Worm (Caenorhabditis elegans) whole organism, mixed stage, embryonic: ENCODE data around the gene lgc-53.

Source experiments
- M03D4.4 ChIP-seq: sonication (generic microtip); optimal IDR thresholded peaks from 2 replicates; lab custom pipeline; 2017; ENCODE audit warnings: mild to moderate bottlenecking, missing genetic modification characterization, missing compliant biosample characterization
- bed-3 ChIP-seq: fragments of 200-800 bp; sonication (Bioruptor generic); optimal IDR thresholded peaks from 3 replicates; lab custom pipeline; 2018; ENCODE audit warnings: mild to moderate bottlenecking, missing genetic modification characterization, moderate library complexity, missing compliant biosample characterization
- blmp-1 ChIP-seq: fragments of 150-350 bp; optimal IDR thresholded peaks from 2 replicates; lab custom pipeline; 2014; ENCODE audit warnings: missing biosample characterization, missing genetic modification characterization
- ceh-39 ChIP-seq: fragments of 150-350 bp; optimal IDR thresholded peaks from 2 replicates; lab custom pipeline; 2014; ENCODE audit warnings: missing biosample characterization, missing genetic modification characterization
- ceh-43 ChIP-seq: fragments of 200-800 bp; sonication (Bioruptor generic); optimal IDR thresholded peaks from 2 replicates; lab custom pipeline; 2018; ENCODE audit warnings: mild to moderate bottlenecking, missing genetic modification characterization, moderate library complexity, missing compliant biosample characterization
- ceh-83 ChIP-seq: fragments of 200-800 bp; sonication (Bioruptor generic); optimal IDR thresholded peaks from 2 replicates; lab custom pipeline; 2018; ENCODE audit warnings: mild to moderate bottlenecking, missing genetic modification characterization, missing compliant biosample characterization
- ces-1 ChIP-seq: fragments of 150-350 bp; optimal IDR thresholded peaks from 2 replicates; lab custom pipeline; 2014; ENCODE audit warnings: missing biosample characterization, missing genetic modification reagents, missing genetic modification characterization
- cnd-1 ChIP-seq: fragments of 200-800 bp; sonication (Bioruptor generic); optimal IDR thresholded peaks from 2 replicates; lab custom pipeline; 2018; ENCODE audit warnings: mild to moderate bottlenecking, missing genetic modification characterization, missing compliant biosample characterization
- drap-1 ChIP-seq: fragments of 200-800 bp; sonication (Bioruptor generic); optimal IDR thresholded peaks from 3 replicates; lab custom pipeline; 2018; ENCODE audit warnings: mild to moderate bottlenecking, missing genetic modification characterization, missing compliant biosample characterization
- elt-3 ChIP-seq: fragments of 150-350 bp; optimal IDR thresholded peaks from 2 replicates; lab custom pipeline; 2014; ENCODE audit warnings: missing biosample characterization, missing genetic modification characterization
- flh-1 ChIP-seq: fragments of 200-800 bp; sonication (Bioruptor generic); optimal IDR thresholded peaks from 2 replicates; lab custom pipeline; 2018; ENCODE audit warnings: mild to moderate bottlenecking, missing genetic modification characterization, moderate library complexity, missing compliant biosample characterization
- ham-2 ChIP-seq: fragments of 200-800 bp; sonication (Bioruptor generic); optimal IDR thresholded peaks from 2 replicates; lab custom pipeline; 2018; ENCODE audit warnings: mild to moderate bottlenecking, missing genetic modification characterization, missing compliant biosample characterization
- hlh-1 ChIP-seq: fragments of 150-350 bp; optimal IDR thresholded peaks from 2 replicates; lab custom pipeline; 2014; ENCODE audit warnings: missing biosample characterization, missing genetic modification reagents, missing genetic modification characterization
- lin-13 ChIP-seq: fragments of 150-350 bp; optimal IDR thresholded peaks from 2 replicates; lab custom pipeline; 2014; ENCODE audit warnings: missing biosample characterization, missing genetic modification characterization
- lsy-2 ChIP-seq: fragments of 150-350 bp; optimal IDR thresholded peaks from 2 replicates; lab custom pipeline; 2014; ENCODE audit warnings: missing biosample characterization, missing genetic modification characterization
- mab-5 ChIP-seq: fragments of 150-350 bp; optimal IDR thresholded peaks from 2 replicates; lab custom pipeline; 2014; ENCODE audit warnings: missing biosample characterization, missing genetic modification characterization
- mep-1 ChIP-seq: fragments of 150-350 bp; optimal IDR thresholded peaks from 2 replicates; lab custom pipeline; 2017; ENCODE audit warnings: missing biosample characterization, missing genetic modification reagents, missing genetic modification characterization, inconsistent platforms
- mls-2 ChIP-seq: sonication (generic microtip); optimal IDR thresholded peaks from 2 replicates; lab custom pipeline; 2016; ENCODE audit warnings: mild to moderate bottlenecking, missing genetic modification characterization, moderate library complexity, missing compliant biosample characterization
- nhr-12 ChIP-seq: fragments of 150-350 bp; optimal IDR thresholded peaks from 2 replicates; lab custom pipeline; 2014; ENCODE audit warnings: missing biosample characterization, missing genetic modification characterization
- nhr-2 ChIP-seq: fragments of 150-350 bp; optimal IDR thresholded peaks from 2 replicates; lab custom pipeline; 2014; ENCODE audit warnings: missing biosample characterization, missing genetic modification characterization
- nhr-237 ChIP-seq: fragments of 150-350 bp; optimal IDR thresholded peaks from 2 replicates; lab custom pipeline; 2014; ENCODE audit warnings: missing biosample characterization, missing genetic modification characterization
- nhr-28 ChIP-seq: fragments of 150-350 bp; optimal IDR thresholded peaks from 2 replicates; lab custom pipeline; 2014; ENCODE audit warnings: missing biosample characterization, missing genetic modification characterization
- nhr-76 ChIP-seq: sonication (generic microtip); optimal IDR thresholded peaks from 2 replicates; lab custom pipeline; 2017; ENCODE audit warnings: missing biosample characterization, missing genetic modification characterization
- pha-4 ChIP-seq: fragments of 150-350 bp; optimal IDR thresholded peaks from 2 replicates; lab custom pipeline; 2018; ENCODE audit warnings: missing biosample characterization, missing genetic modification reagents, missing genetic modification characterization
- sem-2 ChIP-seq: fragments of 200-800 bp; sonication (Bioruptor generic); optimal IDR thresholded peaks from 2 replicates; lab custom pipeline; 2018; ENCODE audit warnings: mild to moderate bottlenecking, missing genetic modification characterization, missing compliant biosample characterization
- snpc-4 ChIP-seq: fragments of 150-350 bp; optimal IDR thresholded peaks from 2 replicates; lab custom pipeline; 2014; ENCODE audit warnings: missing biosample characterization, missing genetic modification characterization
- sptf-1 ChIP-seq: sonication (generic microtip); optimal IDR thresholded peaks from 2 replicates; lab custom pipeline; 2017; ENCODE audit warnings: mild to moderate bottlenecking, missing genetic modification characterization, moderate library complexity, missing compliant biosample characterization
- tbx-8 ChIP-seq: fragments of 200-800 bp; sonication (Bioruptor generic); optimal IDR thresholded peaks from 2 replicates; lab custom pipeline; 2018; ENCODE audit warnings: mild to moderate bottlenecking, missing genetic modification characterization, moderate library complexity, missing compliant biosample characterization
- unc-120 ChIP-seq: sonication (generic microtip); optimal IDR thresholded peaks from 2 replicates; lab custom pipeline; 2017; ENCODE audit warnings: missing genetic modification characterization, missing compliant biosample characterization; ENCODE audit not compliant: poor library complexity, severe bottlenecking
- unc-39 ChIP-seq: fragments of 150-350 bp; optimal IDR thresholded peaks from 2 replicates; lab custom pipeline; 2014; ENCODE audit warnings: missing biosample characterization, missing genetic modification characterization
- unc-62 ChIP-seq: fragments of 150-350 bp; optimal IDR thresholded peaks from 2 replicates; lab custom pipeline; 2014; ENCODE audit warnings: missing biosample characterization, missing genetic modification reagents, missing genetic modification characterization
- ztf-11 ChIP-seq: fragments of 150-350 bp; optimal IDR thresholded peaks from 2 replicates; lab custom pipeline; 2014; ENCODE audit warnings: missing biosample characterization, missing genetic modification characterization

Gene lgc-53

ce11 chrX:16726879-16727278 lies 15.4 kb downstream of the lgc-53 start (continued):
- TF ChIP-seq hlh-1 (peak; percentile 59), flh-1 (GFP tag; lab: Kevin White, UChicago) (no peak), elt-3 (no peak), sptf-1 (tag; lab: Kevin White, UChicago) (peak; percentile 83)

ce11 chrX:16729259-16729658 lies 17.8 kb downstream of the lgc-53 start, which contains the start of gene hda-4:
Gene hda-4 (plus strand): TSS chrX:16729559.
- TF ChIP-seq ceh-39: no peak
- TF ChIP-seq nhr-12 (tag; lab: Kevin White, UChicago): no peak
- no peak for TF ChIP-seq mep-1 (tag; lab: Kevin White, UChicago)
- TF ChIP-seq flh-1 (GFP tag; lab: Kevin White, UChicago): no peak
- TF ChIP-seq nhr-28 (tag; lab: Kevin White, UChicago): no peak
- TF ChIP-seq mls-2 (tag; lab: Kevin White, UChicago): no peak
- no peak for TF ChIP-seq snpc-4
- no peak for TF ChIP-seq ces-1
- no peak for TF ChIP-seq unc-39 (tag; lab: Kevin White, UChicago)
- TF ChIP-seq ceh-43 (GFP tag; lab: Kevin White, UChicago): no peak
- TF ChIP-seq nhr-237 (tag; lab: Kevin White, UChicago): no peak
- TF ChIP-seq hlh-1: no peak
- no peak for TF ChIP-seq bed-3 (GFP tag; lab: Kevin White, UChicago)
- no peak for TF ChIP-seq ham-2 (GFP tag; lab: Kevin White, UChicago)
- TF ChIP-seq nhr-2 (tag; lab: Kevin White, UChicago): no peak
- TF ChIP-seq elt-3: no peak

- no peak for TF ChIP-seq unc-62 (GFP tag; lab: Kevin White, UChicago)
- no peak for TF ChIP-seq ces-1
- TF ChIP-seq bed-3 (GFP tag; lab: Kevin White, UChicago): no peak
- TF ChIP-seq nhr-76 (tag; lab: Kevin White, UChicago): no peak
- no peak for TF ChIP-seq ztf-11 (tag; lab: Kevin White, UChicago)
- TF ChIP-seq tbx-8 (GFP tag; lab: Kevin White, UChicago): no peak
- no peak for TF ChIP-seq snpc-4
- no peak for TF ChIP-seq drap-1 (GFP tag; lab: Kevin White, UChicago)
- TF ChIP-seq M03D4.4 (tag; lab: Kevin White, UChicago): no peak
- TF ChIP-seq mls-2 (tag; lab: Kevin White, UChicago): no peak
- no peak for TF ChIP-seq nhr-237 (tag; lab: Kevin White, UChicago)
- TF ChIP-seq sem-2 (GFP tag; lab: Kevin White, UChicago): no peak
Observed at ce11 chrX:16731167-16731566, 19.7 kb downstream of the lgc-53 start.

ce11 chrX:16732259-16732658 lies 20.8 kb downstream of the lgc-53 start:
- TF ChIP-seq ceh-83 (GFP tag; lab: Kevin White, UChicago) (no peak), nhr-237 (tag; lab: Kevin White, UChicago) (no peak), unc-39 (tag; lab: Kevin White, UChicago) (no peak), mls-2 (tag; lab: Kevin White, UChicago) (no peak), nhr-28 (tag; lab: Kevin White, UChicago) (no peak), ham-2 (GFP tag; lab: Kevin White, UChicago) (no peak), ces-1 (no peak), bed-3 (GFP tag; lab: Kevin White, UChicago) (no peak), nhr-2 (tag; lab: Kevin White, UChicago) (no peak), nhr-76 (tag; lab: Kevin White, UChicago) (no peak), unc-120 (tag; lab: Kevin White, UChicago) (no peak), hlh-1 (no peak), cnd-1 (tag; lab: Kevin White, UChicago) (no peak), lin-13 (no peak)

ce11 chrX:16733411-16733810 lies 21.9 kb downstream of the lgc-53 start:
- TF ChIP-seq mab-5 (tag; lab: Kevin White, UChicago) (no peak), elt-3 (no peak), hlh-1 (no peak), pha-4 (tag; lab: Kevin White, UChicago) (no peak), snpc-4 (no peak), tbx-8 (GFP tag; lab: Kevin White, UChicago) (no peak), mls-2 (tag; lab: Kevin White, UChicago) (no peak), ceh-43 (GFP tag; lab: Kevin White, UChicago) (no peak), ztf-11 (tag; lab: Kevin White, UChicago) (no peak), nhr-12 (tag; lab: Kevin White, UChicago) (no peak), nhr-2 (tag; lab: Kevin White, UChicago) (no peak), blmp-1 (tag; lab: Kevin White, UChicago) (no peak), ham-2 (GFP tag; lab: Kevin White, UChicago) (no peak), bed-3 (GFP tag; lab: Kevin White, UChicago) (no peak), M03D4.4 (tag; lab: Kevin White, UChicago) (no peak), nhr-237 (tag; lab: Kevin White, UChicago) (no peak), unc-39 (tag; lab: Kevin White, UChicago) (no peak), lsy-2 (tag; lab: Kevin White, UChicago) (no peak), flh-1 (GFP tag; lab: Kevin White, UChicago) (no peak)
